Fruit fly (Drosophila melanogaster): ENCODE results near the gene Cyp12e1.

- TF ChIP-seq toe (GFP tag; optimal IDR thresholded peaks at IDR 0.05) (no peak), cnc (optimal IDR thresholded peaks at IDR 0.05) (peak in 1 of 2 experiments; percentile 17), CG7101 (tag; optimal IDR thresholded peaks at IDR 0.05) (no peak), kay (GFP tag; ENCODE audit: borderline replicate concordance) (peak; percentile 95), CG1620 (GFP tag; optimal IDR thresholded peaks at IDR 0.05) (no peak), CG5204 (GFP tag; optimal IDR thresholded peaks at IDR 0.05) (no peak), cic (GFP tag; optimal IDR thresholded peaks at IDR 0.05) (peak; percentile 87)
Measured at dm6 chr3R:10393020-10393653, 41.5 kb upstream of the Cyp12e1 start.
